Fruit fly (Drosophila melanogaster): ENCODE data around the gene CG10077.

Gene CG10077

DNA sequence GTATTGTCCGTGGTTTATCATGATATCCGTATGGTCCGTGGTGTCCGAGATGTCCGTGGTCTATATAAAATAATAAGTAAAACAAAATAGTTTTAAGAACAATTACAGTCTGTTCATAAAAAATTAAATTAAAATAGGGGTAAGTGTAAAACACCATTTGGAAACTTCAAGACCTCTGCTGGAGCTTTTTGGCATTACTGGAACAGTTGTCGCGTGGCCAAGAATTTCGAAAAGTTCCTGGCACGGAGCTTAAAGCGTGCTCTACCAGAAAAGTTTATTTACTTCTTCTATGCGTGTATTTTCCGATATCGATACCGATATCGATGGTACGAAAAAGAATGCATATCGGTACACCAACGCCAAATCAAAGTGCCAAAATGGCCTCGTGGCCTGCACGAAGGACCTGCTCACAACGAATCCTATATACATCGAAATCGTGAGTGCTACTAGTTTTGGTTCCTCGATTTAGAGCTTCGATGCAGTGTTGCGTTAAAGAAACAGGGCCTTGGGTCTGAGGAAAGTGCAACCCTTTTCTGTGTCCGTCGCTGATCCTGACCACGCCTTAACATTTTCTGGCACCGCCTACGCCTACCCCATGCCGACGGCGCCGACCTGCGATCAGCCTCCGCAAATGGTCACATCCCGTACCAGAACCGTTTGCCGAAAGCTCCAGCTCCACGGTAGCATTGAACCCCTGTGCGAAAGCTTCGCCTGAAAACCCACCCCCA is 13.4 kb downstream of the CG10077 start (continued):
- TF ChIP-seq E2f1 (GFP tag; IDR thresholded peaks at IDR 0.05) (no peak), jing (GFP tag; optimal IDR thresholded peaks at IDR 0.05) (no peak), Hr51 (GFP tag; optimal IDR thresholded peaks at IDR 0.05) (no peak), CG13894 (tag; optimal IDR thresholded peaks at IDR 0.05) (no peak), CG3065 (GFP tag; optimal IDR thresholded peaks at IDR 0.05) (no peak), Lhr (GFP tag; optimal IDR thresholded peaks at IDR 0.05) (peak; percentile 6), CG1832 (GFP tag; optimal IDR thresholded peaks at IDR 0.05) (no peak), oc (tag; optimal IDR thresholded peaks at IDR 0.05) (no peak), BEAF-32 (GFP tag; optimal IDR thresholded peaks at IDR 0.05) (peak; percentile 41), CG1647 (GFP tag; optimal IDR thresholded peaks at IDR 0.05) (no peak), CG13123 (GFP tag; optimal IDR thresholded peaks at IDR 0.05) (no peak), CG17361 (GFP tag; IDR thresholded peaks at IDR 0.05) (no peak), Dref (GFP tag; IDR thresholded peaks at IDR 0.05) (peak; percentile 63), pan (optimal IDR thresholded peaks at IDR 0.05) (no peak), pan (GFP tag; optimal IDR thresholded peaks at IDR 0.05 in 1 of 2, IDR thresholded peaks at IDR 0.05 in 1 of 2) (no peak), ERR (GFP tag; optimal IDR thresholded peaks at IDR 0.05) (no peak), stwl (tag; optimal IDR thresholded peaks at IDR 0.05) (peak; percentile 33), cad (GFP tag; optimal IDR thresholded peaks at IDR 0.05) (no peak), Neu2 (GFP tag; optimal IDR thresholded peaks at IDR 0.05; ENCODE audit: borderline replicate concordance) (no peak), fd3F (GFP tag; optimal IDR thresholded peaks at IDR 0.05) (no peak), CG9817 (tag; optimal IDR thresholded peaks at IDR 0.05) (no peak), Rx (GFP tag; IDR thresholded peaks at IDR 0.05) (no peak), CG13624 (GFP tag; optimal IDR thresholded peaks at IDR 0.05) (no peak), CG30403 (GFP tag; optimal IDR thresholded peaks at IDR 0.05) (no peak), Bgb (GFP tag; IDR thresholded peaks at IDR 0.05; ENCODE audit: partially characterized antibody) (peak; percentile 44; the same call in 1 of the 2 replicates), gsb (GFP tag; IDR thresholded peaks at IDR 0.05) (no peak), CG5245 (GFP tag; optimal IDR thresholded peaks at IDR 0.05) (no peak), org-1 (GFP tag; optimal IDR thresholded peaks at IDR 0.05) (no peak), Opbp (GFP tag; IDR thresholded peaks at IDR 0.05; ENCODE audit: partially characterized antibody) (peak; percentile 43; the same call in 2 of the 3 replicates), PHDP (tag; optimal IDR thresholded peaks at IDR 0.05) (no peak), sd (tag; optimal IDR thresholded peaks at IDR 0.05) (peak; percentile 75), Dp (GFP tag; optimal IDR thresholded peaks at IDR 0.05) (no peak), NFAT (GFP tag; IDR thresholded peaks at IDR 0.05) (no peak), B-H1 (GFP tag; IDR thresholded peaks at IDR 0.05) (no peak), Doc3 (GFP tag; IDR thresholded peaks at IDR 0.05; ENCODE audit: partially characterized antibody) (peak; percentile 34; the same call in 2 of the 3 replicates), salm (tag; optimal IDR thresholded peaks at IDR 0.05) (no peak), CG8478 (optimal IDR thresholded peaks at IDR 0.05) (peak; percentile 1), CG18599 (GFP tag; optimal IDR thresholded peaks at IDR 0.05) (no peak), Scr (GFP tag; IDR thresholded peaks at IDR 0.05; ENCODE audit: partially characterized antibody) (peak; percentile 33), gt (GFP tag; IDR thresholded peaks at IDR 0.05) (no peak), CG7786 (GFP tag; optimal IDR thresholded peaks at IDR 0.05) (no peak), en (GFP tag; optimal IDR thresholded peaks at IDR 0.05) (no peak), sr (GFP tag; IDR thresholded peaks at IDR 0.05) (peak; percentile 45; the same call in 1 of the 3 replicates), Med (GFP tag) (peak; percentile 51), hbn (GFP tag; IDR thresholded peaks at IDR 0.05; ENCODE audit: partially characterized antibody) (peak; percentile 37; the same call in 1 of the 2 replicates), H15 (GFP tag; IDR thresholded peaks at IDR 0.05) (no peak), ara (GFP tag; IDR thresholded peaks at IDR 0.05) (no peak), CG30020 (tag; optimal IDR thresholded peaks at IDR 0.05) (no peak), CG6791 (GFP tag; IDR thresholded peaks at IDR 0.05; ENCODE audit: partially characterized antibody) (0 out of 3 replicates have a peak, but pooled peaks have one; percentile 14)

All from whole organism, embryonic.